Worm (Caenorhabditis elegans): ENCODE data around the gene C05D9.9.

- TF ChIP-seq ama-1 (optimal IDR thresholded peaks at IDR 0.05) (no peak), ceh-13 (GFP tag; optimal IDR thresholded peaks at IDR 0.05) (no peak), F13C5.2 (tag; optimal IDR thresholded peaks at IDR 0.05) (no peak), aly-1 (tag; optimal IDR thresholded peaks at IDR 0.05) (no peak), flt-1 (GFP tag; IDR thresholded peaks at IDR 0.05) (no peak), ets-7 (tag; optimal IDR thresholded peaks at IDR 0.05) (no peak)
Measured at ce11 chrX:1117252-1117651, 6.8 kb downstream of the C05D9.9 start.

Measured in whole organism, early embryonic.